Worm (Caenorhabditis elegans): ENCODE measurements around the gene W10C4.1.

DNA sequence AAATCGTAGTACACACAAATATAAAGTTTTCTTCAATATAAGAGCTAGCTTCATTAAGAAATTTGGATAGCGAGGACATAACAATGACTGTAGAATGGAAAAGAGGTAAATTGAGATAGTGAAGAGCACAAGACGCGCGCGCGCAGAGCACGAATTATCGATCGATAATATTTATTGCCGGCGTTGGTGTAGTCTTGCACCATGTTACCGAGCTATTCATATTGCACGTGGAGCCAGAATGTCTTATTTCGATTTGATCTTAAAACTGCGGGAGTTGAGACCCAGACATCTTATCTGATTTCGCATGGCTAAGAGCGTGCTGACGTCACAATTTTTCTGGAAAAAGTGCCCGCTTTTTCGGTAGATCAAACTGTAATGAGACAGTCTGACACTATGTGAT is 37.4 kb downstream of the W10C4.1 start, which contains the start of gene F40G9.18:
- TF ChIP-seq W03F9.2 (tag; optimal IDR thresholded peaks at IDR 0.05) (no peak), him-1 (tag; optimal IDR thresholded peaks at IDR 0.05) (no peak)

All from whole organism, L4/young adult.